Fruit fly (Drosophila melanogaster) whole organism, embryonic: ENCODE results near the gene Acyp2.

ENCODE experiments used
- Abd-B ChIP-seq: fragments of 200-800 bp; sonication (Bioruptor generic); optimal IDR thresholded peaks from 2 replicates; lab custom pipeline; 2018; ENCODE audit warnings: missing biosample characterization, mild to moderate bottlenecking, missing genetic modification characterization, moderate library complexity
- CG10979 ChIP-seq: fragments of 200-800 bp; sonication (Bioruptor generic); optimal IDR thresholded peaks from 2 replicates; lab custom pipeline; 2018; ENCODE audit warnings: missing biosample characterization, mild to moderate bottlenecking, missing genetic modification characterization, moderate library complexity
- CG18599 ChIP-seq: fragments of 200-800 bp; sonication (Bioruptor generic); optimal IDR thresholded peaks from 3 replicates; lab custom pipeline; 2017; ENCODE audit warnings: missing biosample characterization, missing genetic modification characterization, mild to moderate bottlenecking, moderate library complexity, missing genetic modification reagents
- CG31441 ChIP-seq: fragments of 200-800 bp; sonication (Bioruptor generic); IDR thresholded peaks from 2 replicates; pipeline ENCODE4 v1.3.6; 2022; ENCODE audit warnings: missing biosample characterization, missing genetic modification characterization
- CG6654 ChIP-seq: fragments of 200-800 bp; sonication (Bioruptor generic); optimal IDR thresholded peaks from 2 replicates; lab custom pipeline; 2017; ENCODE audit warnings: missing biosample characterization, mild to moderate bottlenecking, missing genetic modification characterization
- CG9932 ChIP-seq: fragments of 200-800 bp; sonication (Bioruptor generic); IDR thresholded peaks from 2 replicates; pipeline ENCODE4 v1.3.6; 2022; ENCODE audit warnings: missing biosample characterization, missing genetic modification characterization
- Doc3 ChIP-seq: fragments of 200-800 bp; sonication (Bioruptor generic); IDR thresholded peaks from 3 replicates; pipeline ENCODE4 v1.3.6; 2022; ENCODE audit warnings: missing biosample characterization, missing genetic modification characterization; ENCODE audit not compliant: partially characterized antibody
- HLH54F ChIP-seq: fragments of 200-800 bp; sonication (Bioruptor generic); optimal IDR thresholded peaks from 3 replicates; lab custom pipeline; 2016; ENCODE audit warnings: missing biosample characterization, missing genetic modification characterization
- Scr ChIP-seq: fragments of 200-800 bp; sonication (Bioruptor generic); IDR thresholded peaks from 2 replicates; pipeline ENCODE4 v1.3.6; 2022; ENCODE audit warnings: missing biosample characterization, missing genetic modification characterization; ENCODE audit not compliant: partially characterized antibody
- bbx ChIP-seq: fragments of 200-800 bp; sonication (Bioruptor generic); IDR thresholded peaks from 2 replicates; pipeline ENCODE4 v1.3.6; 2022; ENCODE audit warnings: missing biosample characterization, missing genetic modification characterization; ENCODE audit not compliant: partially characterized antibody
- sna ChIP-seq: fragments of 200-800 bp; sonication (Bioruptor generic); IDR thresholded peaks from 2 replicates; pipeline ENCODE4 v1.3.6; 2022; ENCODE audit warnings: missing biosample characterization, missing genetic modification characterization; ENCODE audit not compliant: partially characterized antibody
- sob ChIP-seq: fragments of 200-800 bp; sonication (Bioruptor generic); IDR thresholded peaks from 2 replicates; pipeline ENCODE4 v1.3.6; 2022; ENCODE audit warnings: missing biosample characterization, missing genetic modification characterization
- trem ChIP-seq: fragments of 200-800 bp; optimal IDR thresholded peaks from 3 replicates; lab custom pipeline; 2019; ENCODE audit warnings: missing biosample characterization, mild to moderate bottlenecking, missing genetic modification characterization, moderate library complexity
- zen2 ChIP-seq: fragments of 200-800 bp; sonication (Bioruptor generic); IDR thresholded peaks from 3 replicates; pipeline ENCODE4 v1.3.6; 2022; ENCODE audit warnings: missing biosample characterization, missing genetic modification characterization; ENCODE audit not compliant: partially characterized antibody

Gene Acyp2

dm6 chr3R:15839294-15839693, 46.8 kb downstream of the Acyp2 start, which contains the start of gene Pbp45 (continued):
- TF ChIP-seq Abd-B (GFP tag; lab: Kevin White, UChicago) (peak; percentile 11), trem (tag; lab: Kevin White, UChicago) (no peak), sob (GFP tag; lab: Robert Waterston, UW) (0 out of 2 replicates have a peak, but pooled peaks have one; percentile 8), CG10979 (no peak), CG6654 (GFP tag; lab: Kevin White, UChicago) (no peak), Scr (peak; percentile 40; the same call in 1 of the 2 replicates), bbx (GFP tag; lab: Robert Waterston, UW) (0 out of 2 replicates have a peak, but pooled peaks have one; percentile 41), sna (GFP tag; lab: Robert Waterston, UW) (peak; percentile 43; the same call in 1 of the 2 replicates), HLH54F (GFP tag; lab: Kevin White, UChicago) (peak; percentile 19), CG18599 (GFP tag; lab: Kevin White, UChicago) (no peak), zen2 (GFP tag; lab: Robert Waterston, UW) (peak; percentile 56; the same call in 1 of the 3 replicates), CG31441 (GFP tag; lab: Robert Waterston, UW) (no peak), Doc3 (0 out of 3 replicates have a peak, but pooled peaks have one; percentile 23), CG9932 (GFP tag; lab: Robert Waterston, UW) (peak; percentile 49; the same call in 1 of the 2 replicates)
